Worm (Caenorhabditis elegans): ENCODE results near the gene clec-133.

DNA sequence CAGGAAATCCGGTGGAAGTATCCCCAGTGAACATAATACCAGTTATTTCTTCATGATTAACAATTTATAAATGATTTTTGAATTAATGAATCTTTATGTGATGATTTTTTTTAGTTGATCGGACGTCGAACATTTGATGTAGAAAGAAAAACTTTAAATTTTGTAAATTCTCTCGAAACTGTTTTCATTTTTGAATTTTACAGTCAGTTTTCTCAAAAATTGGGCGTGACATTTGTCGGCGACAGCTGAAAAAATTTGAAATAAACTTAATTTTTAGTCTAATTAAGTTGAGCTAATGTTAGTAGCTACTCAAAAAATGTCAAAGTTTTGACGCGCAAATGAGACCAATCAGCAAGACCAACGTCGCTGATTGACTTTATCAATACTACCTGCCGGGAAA, 5.2 kb downstream of the clec-133 start, which contains the start of gene srh-60:
- TF ChIP-seq sptf-1 (tag; optimal IDR thresholded peaks at IDR 0.05): no peak
- no peak for TF ChIP-seq ham-2 (GFP tag; optimal IDR thresholded peaks at IDR 0.05)
- TF ChIP-seq unc-62 (GFP tag; optimal IDR thresholded peaks at IDR 0.05): no peak
- no peak for TF ChIP-seq snpc-4 (tag; optimal IDR thresholded peaks at IDR 0.05)
- no peak for TF ChIP-seq nhr-28 (tag; optimal IDR thresholded peaks at IDR 0.05)
- TF ChIP-seq nhr-237 (tag; optimal IDR thresholded peaks at IDR 0.05): no peak
- TF ChIP-seq ztf-11 (tag; optimal IDR thresholded peaks at IDR 0.05): no peak
- no peak for TF ChIP-seq pha-4 (tag; optimal IDR thresholded peaks at IDR 0.05)
- TF ChIP-seq cnd-1 (tag; optimal IDR thresholded peaks at IDR 0.05): no peak
- no peak for TF ChIP-seq nhr-12 (tag; optimal IDR thresholded peaks at IDR 0.05)

All from whole organism, mixed stage, embryonic.